Fruit fly (Drosophila melanogaster): Measurements from ENCODE around the gene CG15249.
A peak's percentile ranks its signal among the peaks of the same experiment; 100 is the strongest.

CG15249 gene

DNA sequence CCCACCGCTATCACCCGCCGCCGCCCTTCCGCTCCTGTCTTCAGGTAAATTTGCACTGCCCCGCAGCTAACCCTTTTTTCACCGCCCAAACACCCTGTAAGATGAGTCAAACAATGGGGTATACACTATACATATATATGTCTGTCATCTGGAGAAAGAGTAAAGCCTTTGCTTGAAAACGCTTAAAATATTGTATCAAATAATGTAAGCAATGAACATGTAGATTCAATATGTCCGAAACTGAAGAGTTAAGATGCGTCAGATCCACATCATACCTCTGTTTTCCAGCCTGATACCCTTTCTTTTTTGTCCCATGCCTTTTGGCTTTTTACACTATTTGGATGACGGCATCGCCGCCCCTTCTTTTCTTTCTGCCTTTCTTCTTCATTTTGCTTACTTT is 6.6 kb downstream of the CG15249 start (continued):
- TF ChIP-seq CG8632 (GFP tag; optimal IDR thresholded peaks at IDR 0.05) (peak; percentile 21), CG3032 (tag; optimal IDR thresholded peaks at IDR 0.05) (peak; percentile 4), CG16779 (tag; optimal IDR thresholded peaks at IDR 0.05) (no peak), CG11902 (GFP tag; optimal IDR thresholded peaks at IDR 0.05) (peak; percentile 50), eg (GFP tag; IDR thresholded peaks at IDR 0.05) (0 out of 3 replicates have a peak, but pooled peaks have one; percentile 33), acj6 (GFP tag; optimal IDR thresholded peaks at IDR 0.05) (peak; percentile 51), CG11294 (GFP tag; IDR thresholded peaks at IDR 0.05) (no peak), ss (GFP tag; optimal IDR thresholded peaks at IDR 0.05) (no peak), fd59A (GFP tag; optimal IDR thresholded peaks at IDR 0.05) (no peak), Met (GFP tag; optimal IDR thresholded peaks at IDR 0.05) (peak; percentile 74), CG6792 (GFP tag; optimal IDR thresholded peaks at IDR 0.05) (peak; percentile 60), CG34406 (GFP tag; optimal IDR thresholded peaks at IDR 0.05) (peak; percentile 44), CG7368 (GFP tag; optimal IDR thresholded peaks at IDR 0.05) (peak; percentile 32), Eip78C (GFP tag) (peak; percentile 72)

DNA sequence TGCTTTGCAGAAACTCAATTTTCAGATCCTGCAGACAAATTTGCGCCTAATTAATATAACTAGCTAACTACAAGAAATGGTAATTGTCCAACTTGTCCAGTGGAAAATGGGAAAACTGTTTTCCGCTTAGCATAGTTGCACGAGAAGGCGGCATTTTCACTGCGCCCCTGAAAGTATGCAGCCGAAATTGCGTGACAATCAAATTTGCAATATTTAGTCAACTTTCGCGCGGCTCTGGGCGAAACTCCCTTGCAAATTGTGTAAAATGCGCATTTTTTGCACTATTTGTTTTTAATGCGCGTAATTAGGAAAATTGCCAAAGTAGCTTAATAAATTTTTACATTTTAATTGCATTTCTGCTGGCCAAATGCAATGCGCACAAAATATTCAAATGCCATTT is 9.7 kb downstream of the CG15249 start:
- no peak for TF ChIP-seq lz (GFP tag; optimal IDR thresholded peaks at IDR 0.05)
- no peak for TF ChIP-seq esn (GFP tag; optimal IDR thresholded peaks at IDR 0.05)
- no peak for TF ChIP-seq Met (GFP tag; optimal IDR thresholded peaks at IDR 0.05)
- no peak for TF ChIP-seq CG6792 (GFP tag; optimal IDR thresholded peaks at IDR 0.05)
- no peak for TF ChIP-seq cyc (GFP tag; optimal IDR thresholded peaks at IDR 0.05)
- TF ChIP-seq CG6854 (GFP tag; optimal IDR thresholded peaks at IDR 0.05) = no peak
- TF ChIP-seq net (GFP tag; optimal IDR thresholded peaks at IDR 0.05) = no peak
- TF ChIP-seq fkh (GFP tag; optimal IDR thresholded peaks at IDR 0.05) = no peak
- TF ChIP-seq CG9139 (GFP tag; optimal IDR thresholded peaks at IDR 0.05) = no peak
- no peak for TF ChIP-seq CG4318 (GFP tag; optimal IDR thresholded peaks at IDR 0.05)
- TF ChIP-seq svp (GFP tag) = no peak
- no peak for TF ChIP-seq Eip78C (GFP tag)
- no peak for TF ChIP-seq CG6808 (GFP tag; optimal IDR thresholded peaks at IDR 0.05)
- TF ChIP-seq Eip75B (GFP tag; optimal IDR thresholded peaks at IDR 0.05) = no peak
- TF ChIP-seq OdsH (GFP tag; optimal IDR thresholded peaks at IDR 0.05) = no peak
- no peak for TF ChIP-seq CG8319 (GFP tag; optimal IDR thresholded peaks at IDR 0.05)

DNA sequence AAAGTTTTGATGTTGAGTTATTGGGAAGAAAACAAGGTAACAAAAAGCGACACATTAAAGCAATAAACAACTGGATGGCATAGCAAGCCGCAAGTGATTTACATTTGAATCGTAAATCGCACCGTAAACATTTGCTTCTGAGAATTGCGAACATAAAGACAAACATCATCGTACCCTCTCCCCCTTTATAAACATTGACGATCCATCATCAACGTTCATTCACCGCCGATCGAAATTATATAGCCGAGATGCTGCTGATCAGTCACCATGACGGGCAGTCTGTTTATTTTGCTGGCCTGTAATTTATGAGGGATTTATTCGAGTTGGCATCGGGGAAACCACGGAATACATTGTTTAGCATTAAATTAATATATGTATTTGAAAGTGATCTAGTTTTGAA is 14.0 kb downstream of the CG15249 start:
- TF ChIP-seq vri (GFP tag; optimal IDR thresholded peaks at IDR 0.05) = no peak
- TF ChIP-seq Sox15 (GFP tag; optimal IDR thresholded peaks at IDR 0.05) = no peak
- no peak for TF ChIP-seq CG11762 (GFP tag; optimal IDR thresholded peaks at IDR 0.05; ENCODE audit: insufficient read depth)
- TF ChIP-seq Eip93F (GFP tag; optimal IDR thresholded peaks at IDR 0.05) = no peak
- no peak for TF ChIP-seq svp (GFP tag)
- peak; percentile 74 for TF ChIP-seq fkh (GFP tag; optimal IDR thresholded peaks at IDR 0.05)

DNA sequence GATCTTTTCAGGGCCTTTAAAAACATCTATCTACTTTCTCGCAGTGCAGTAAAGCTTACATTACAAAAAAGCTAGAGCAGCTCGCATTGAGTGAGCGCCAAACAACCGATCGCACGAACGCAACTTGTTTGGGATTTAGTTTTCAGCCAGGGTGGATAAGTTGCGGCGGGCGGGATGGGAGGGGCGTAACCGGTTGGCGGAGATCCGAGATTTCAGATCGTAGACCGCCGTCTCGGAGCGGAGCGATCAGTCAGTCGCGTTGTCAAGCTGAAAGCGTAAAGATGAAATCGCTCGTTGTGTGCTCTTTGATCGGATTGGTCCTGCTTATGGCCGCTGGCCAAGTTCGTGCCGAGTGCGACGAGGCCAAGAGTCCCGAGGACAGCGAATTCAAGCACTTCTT is 15.2 kb downstream of the CG15249 start, which contains the start of gene CG9691:
Gene CG9691, plus strand, starts transcription at position 222 of the 400 bp plus-strand sequence.
- TF ChIP-seq CG34406 (GFP tag; optimal IDR thresholded peaks at IDR 0.05) = peak; percentile 29
- TF ChIP-seq fkh (GFP tag; optimal IDR thresholded peaks at IDR 0.05) = no peak
- no peak for TF ChIP-seq Gug (GFP tag; IDR thresholded peaks at IDR 0.05)
- TF ChIP-seq achi (GFP tag; optimal IDR thresholded peaks at IDR 0.05) = peak; percentile 36
- TF ChIP-seq dsx (GFP tag; optimal IDR thresholded peaks at IDR 0.05; ENCODE audit: poor library complexity, severe bottlenecking) = peak; percentile 0
- no peak for TF ChIP-seq CG4318 (GFP tag; optimal IDR thresholded peaks at IDR 0.05)
- peak; percentile 2 for TF ChIP-seq Smox (GFP tag; optimal IDR thresholded peaks at IDR 0.05)
- TF ChIP-seq CG6808 (GFP tag; optimal IDR thresholded peaks at IDR 0.05) = peak; percentile 19
- peak; percentile 3 for TF ChIP-seq Hr4 (GFP tag; optimal IDR thresholded peaks at IDR 0.05)
- peak; percentile 67 for TF ChIP-seq CG6854 (GFP tag; optimal IDR thresholded peaks at IDR 0.05)
- TF ChIP-seq CG6276 (GFP tag; optimal IDR thresholded peaks at IDR 0.05) = peak; percentile 18
- peak; percentile 45; the same call in 2 of the 3 replicates for TF ChIP-seq CG6163 (GFP tag; IDR thresholded peaks at IDR 0.05)
- TF ChIP-seq Lpt (GFP tag; optimal IDR thresholded peaks at IDR 0.05) = peak; percentile 43
- TF ChIP-seq eg (GFP tag; IDR thresholded peaks at IDR 0.05) = peak; percentile 60
- TF ChIP-seq acj6 (GFP tag; optimal IDR thresholded peaks at IDR 0.05) = peak; percentile 13
- TF ChIP-seq CG10669 (GFP tag; optimal IDR thresholded peaks at IDR 0.05) = no peak
- TF ChIP-seq CG10631 (GFP tag; optimal IDR thresholded peaks at IDR 0.05) = no peak
- no peak for TF ChIP-seq Ets21C (GFP tag; optimal IDR thresholded peaks at IDR 0.05)
- TF ChIP-seq spab (GFP tag; optimal IDR thresholded peaks at IDR 0.05) = no peak
- no peak for TF ChIP-seq CG3919 (GFP tag; optimal IDR thresholded peaks at IDR 0.05)
- TF ChIP-seq CG1621 (tag; optimal IDR thresholded peaks at IDR 0.05) = peak; percentile 38
- TF ChIP-seq Eip78C (GFP tag) = peak; percentile 18
- TF ChIP-seq ss (GFP tag; optimal IDR thresholded peaks at IDR 0.05) = peak in 1 of 2 experiments; percentile 42
- TF ChIP-seq pdm3 (GFP tag; optimal IDR thresholded peaks at IDR 0.05) = peak; percentile 3
- peak; percentile 31 for TF ChIP-seq OdsH (GFP tag; optimal IDR thresholded peaks at IDR 0.05)

Data from whole organism, prepupa.